Worm (Caenorhabditis elegans) whole organism, L1 larva: ENCODE results near the gene Y49F6A.11.

Experiments
- ama-1 ChIP-seq: fragments of 150-350 bp; optimal IDR thresholded peaks from 2 replicates; lab custom pipeline; 2014
- elt-3 ChIP-seq, 6 experiments: fragments of 150-350 bp in 1 of 6; sonication (generic microtip); optimal IDR thresholded peaks; 2 replicates each; lab custom pipeline; 2017 to 2018; ENCODE audit warnings: missing biosample characterization in 6 of 6, missing genetic modification characterization in 6 of 6, inconsistent platforms in 1 of 6
- fkh-8 ChIP-seq: sonication (generic microtip); optimal IDR thresholded peaks from 2 replicates; lab custom pipeline; 2016; ENCODE audit warnings: mild to moderate bottlenecking, missing genetic modification characterization, missing compliant biosample characterization
- lin-39 ChIP-seq: fragments of 150-350 bp; optimal IDR thresholded peaks from 2 replicates; lab custom pipeline; 2014; ENCODE audit warnings: missing biosample characterization, missing genetic modification reagents, missing genetic modification characterization
- nhr-11 ChIP-seq: fragments of 150-350 bp; optimal IDR thresholded peaks from 2 replicates; lab custom pipeline; 2014; ENCODE audit warnings: missing biosample characterization, missing genetic modification characterization
- nhr-12 ChIP-seq: sonication (generic microtip); optimal IDR thresholded peaks from 2 replicates; lab custom pipeline; 2017; ENCODE audit warnings: missing biosample characterization, missing genetic modification characterization
- nhr-28 ChIP-seq: fragments of 150-350 bp; optimal IDR thresholded peaks from 2 replicates; lab custom pipeline; 2014; ENCODE audit warnings: missing biosample characterization, missing genetic modification characterization
- nhr-77 ChIP-seq: fragments of 150-350 bp; optimal IDR thresholded peaks from 2 replicates; lab custom pipeline; 2014; ENCODE audit warnings: missing biosample characterization, missing genetic modification characterization
- nhr-90 ChIP-seq: sonication (generic microtip); optimal IDR thresholded peaks from 2 replicates; lab custom pipeline; 2016; ENCODE audit warnings: mild to moderate bottlenecking, missing genetic modification characterization, missing compliant biosample characterization; ENCODE audit not compliant: poor library complexity
- pag-3 ChIP-seq: sonication (generic microtip); optimal IDR thresholded peaks from 2 replicates; lab custom pipeline; 2017; ENCODE audit warnings: missing genetic modification characterization, mild to moderate bottlenecking, missing compliant biosample characterization, antibody characterized with exemption, borderline replicate concordance; ENCODE audit not compliant: insufficient read depth
- zag-1 ChIP-seq: fragments of 150-350 bp; optimal IDR thresholded peaks from 2 replicates; lab custom pipeline; 2014; ENCODE audit warnings: missing biosample characterization, missing genetic modification characterization
- ztf-11 ChIP-seq, 2 experiments: sonication (generic microtip); optimal IDR thresholded peaks; 2 replicates each; lab custom pipeline; 2016 to 2017; ENCODE audit warnings: missing genetic modification characterization in 2 of 2, missing biosample characterization in 1 of 2, missing compliant biosample characterization in 1 of 2

DNA sequence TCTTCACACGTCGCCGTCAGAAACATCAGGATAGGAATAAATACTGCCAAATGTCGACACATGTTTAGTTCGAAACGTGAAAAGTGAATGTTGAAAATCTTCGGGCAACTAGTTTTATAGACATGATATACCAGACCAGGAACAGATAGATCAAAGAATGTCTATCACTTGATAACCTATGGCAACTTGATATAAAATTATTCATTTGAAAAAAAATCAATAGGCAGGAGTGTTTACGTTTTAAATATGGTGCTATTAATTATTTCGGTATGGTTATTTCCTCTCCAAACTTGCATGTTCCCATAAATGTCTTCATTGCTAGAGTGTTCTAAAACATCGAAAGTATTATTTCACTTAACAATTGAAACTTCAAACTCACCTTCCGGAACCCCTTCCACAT, 37.1 kb downstream of the Y49F6A.11 start, which contains the start of gene W10G11.2:
- TF ChIP-seq pag-3 (tag; lab: Kevin White, UChicago) (no peak), ama-1 (lab: Kevin White, UChicago) (no peak), nhr-12 (tag; lab: Kevin White, UChicago) (no peak), nhr-11 (tag; lab: Kevin White, UChicago) (no peak), nhr-28 (tag; lab: Kevin White, UChicago) (no peak), nhr-90 (tag; lab: Kevin White, UChicago) (no peak), ztf-11 (tag; optimal IDR thresholded peaks at IDR 0.05; lab: Kevin White, UChicago) (no peak), nhr-77 (tag; lab: Kevin White, UChicago) (no peak), elt-3 (tag; optimal IDR thresholded peaks at IDR 0.05; lab: Kevin White, UChicago) (no peak), zag-1 (no peak), lin-39 (tag; lab: Kevin White, UChicago) (no peak), fkh-8 (no peak)
